Worm (Caenorhabditis elegans) whole organism, young adult: ENCODE measurements around the gene acaa-2.

Experiments used
- B0261.1 ChIP-seq: sonication (generic microtip); optimal IDR thresholded peaks from 2 replicates; lab custom pipeline; 2016; ENCODE audit warnings: mild to moderate bottlenecking, missing genetic modification characterization, moderate library complexity, missing compliant biosample characterization
- F23B12.7 ChIP-seq: sonication (generic microtip); optimal IDR thresholded peaks from 2 replicates; lab custom pipeline; 2017; ENCODE audit warnings: missing genetic modification characterization, mild to moderate bottlenecking, missing compliant biosample characterization, antibody characterized with exemption, moderate library complexity; ENCODE audit not compliant: insufficient read depth
- ama-1 ChIP-seq, 3 experiments: fragments of 150-350 bp in 1 of 3; sonication (generic microtip) in 2 of 3; optimal IDR thresholded peaks; 2 replicates each; lab custom pipeline; 2014 to 2018; ENCODE audit warnings: missing biosample characterization in 2 of 3, missing genetic modification characterization in 2 of 3, missing genetic modification reagents in 2 of 3
- bed-1 ChIP-seq: fragments of 200-800 bp; sonication (Bioruptor generic); IDR thresholded peaks from 2 replicates; pipeline ENCODE4 v1.3.6; 2022; ENCODE audit warnings: missing genetic modification reagents, missing genetic modification characterization, missing compliant biosample characterization
- ceh-58 ChIP-seq: fragments of 200-800 bp; sonication (Bioruptor generic); IDR thresholded peaks from 2 replicates; pipeline ENCODE4 v1.3.6; 2022; ENCODE audit warnings: missing genetic modification characterization, missing compliant biosample characterization
- ets-4 ChIP-seq: fragments of 200-800 bp; sonication (Bioruptor generic); optimal IDR thresholded peaks from 2 replicates; lab custom pipeline; 2018; ENCODE audit warnings: mild to moderate bottlenecking, missing genetic modification characterization, missing compliant biosample characterization
- madf-3 ChIP-seq: fragments of 200-800 bp; sonication (Bioruptor generic); IDR thresholded peaks from 2 replicates; pipeline ENCODE4 v1.3.6; 2022; ENCODE audit warnings: missing genetic modification reagents, missing genetic modification characterization, missing compliant biosample characterization
- sptf-2 ChIP-seq: fragments of 200-800 bp; sonication (Bioruptor generic); optimal IDR thresholded peaks from 2 replicates; lab custom pipeline; 2018; ENCODE audit warnings: mild to moderate bottlenecking, missing genetic modification characterization, missing compliant biosample characterization
- unc-62 ChIP-seq: fragments of 150-350 bp; optimal IDR thresholded peaks from 2 replicates; lab custom pipeline; 2014; ENCODE audit warnings: missing biosample characterization, missing genetic modification reagents, missing genetic modification characterization

ce11 chrIII:13348891-13349290, 4.2 kb downstream of the acaa-2 start:
- no peak for TF ChIP-seq B0261.1
- TF ChIP-seq madf-3 (GFP tag; lab: Robert Waterston, UW) = no peak
- TF ChIP-seq ama-1 (optimal IDR thresholded peaks at IDR 0.05; lab: Kevin White, UChicago) = no peak
- no peak for TF ChIP-seq ama-1 (GFP tag; optimal IDR thresholded peaks at IDR 0.05; lab: Kevin White, UChicago)
- TF ChIP-seq ets-4 (GFP tag; lab: Kevin White, UChicago) = no peak
- TF ChIP-seq F23B12.7 (tag; lab: Kevin White, UChicago) = no peak
- TF ChIP-seq unc-62 (GFP tag; lab: Kevin White, UChicago) = no peak
- TF ChIP-seq sptf-2 = no peak
- no peak for TF ChIP-seq ceh-58 (GFP tag; lab: Robert Waterston, UW)
- no peak for TF ChIP-seq bed-1 (GFP tag; lab: Robert Waterston, UW)
